Fruit fly (Drosophila melanogaster) whole organism, embryonic: Measurements from ENCODE around the gene CanB.

Source experiments
- Awh ChIP-seq: fragments of 200-800 bp; sonication (Bioruptor generic); IDR thresholded peaks from 2 replicates; pipeline ENCODE4, ENCODE4 v1.3.6; 2022; ENCODE audit warnings: missing biosample characterization, missing genetic modification characterization
- BEAF-32 ChIP-seq: fragments of 200-800 bp; sonication (Bioruptor generic); optimal IDR thresholded peaks from 3 replicates; lab custom pipeline; 2017; ENCODE audit warnings: missing biosample characterization, missing genetic modification characterization, mild to moderate bottlenecking, moderate library complexity, missing genetic modification reagents
- CG10274 ChIP-seq: fragments of 200-800 bp; sonication (Bioruptor generic); optimal IDR thresholded peaks from 3 replicates; lab custom pipeline; 2017; ENCODE audit warnings: missing biosample characterization, mild to moderate bottlenecking, missing genetic modification characterization
- CG10565 ChIP-seq: fragments of 200-800 bp; sonication (Bioruptor generic); optimal IDR thresholded peaks from 3 replicates; lab custom pipeline; 2016; ENCODE audit warnings: missing biosample characterization, mild to moderate bottlenecking, missing genetic modification characterization
- CG13296 ChIP-seq: fragments of 200-800 bp; sonication (Bioruptor generic); optimal IDR thresholded peaks from 3 replicates; lab custom pipeline; 2018; ENCODE audit warnings: missing biosample characterization, mild to moderate bottlenecking, missing genetic modification characterization
- CG13424 ChIP-seq: fragments of 200-800 bp; sonication (Bioruptor generic); optimal IDR thresholded peaks from 2 replicates; lab custom pipeline; 2019; ENCODE audit warnings: missing biosample characterization, mild to moderate bottlenecking, missing genetic modification characterization, moderate library complexity
- CG14441 ChIP-seq: fragments of 200-800 bp; sonication (Bioruptor generic); IDR thresholded peaks from 2 replicates; pipeline ENCODE4 v1.3.6; 2022; ENCODE audit warnings: missing biosample characterization, missing genetic modification characterization
- CG15011 ChIP-seq: fragments of 200-800 bp; sonication (Bioruptor generic); optimal IDR thresholded peaks from 3 replicates; lab custom pipeline; 2018; ENCODE audit warnings: missing biosample characterization, mild to moderate bottlenecking, missing genetic modification characterization
- CG15514 ChIP-seq: fragments of 200-800 bp; sonication (Bioruptor generic); optimal IDR thresholded peaks from 3 replicates; lab custom pipeline; 2017; ENCODE audit warnings: missing biosample characterization, missing genetic modification characterization, mild to moderate bottlenecking, moderate library complexity, missing genetic modification reagents
- CG16863 ChIP-seq: fragments of 200-800 bp; sonication (Bioruptor generic); optimal IDR thresholded peaks from 3 replicates; lab custom pipeline; 2016; ENCODE audit warnings: missing biosample characterization, missing genetic modification characterization
- CG18011 ChIP-seq: fragments of 200-800 bp; sonication (Bioruptor generic); optimal IDR thresholded peaks from 2 replicates; lab custom pipeline; 2017; ENCODE audit warnings: missing biosample characterization, missing genetic modification characterization, mild to moderate bottlenecking, moderate library complexity, missing genotype
- CG2889 ChIP-seq: fragments of 200-800 bp; sonication (Bioruptor generic); IDR thresholded peaks from 3 replicates; pipeline ENCODE4 v1.3.6; 2022; ENCODE audit warnings: missing biosample characterization, missing genetic modification characterization
- CG30020 ChIP-seq: fragments of 200-800 bp; optimal IDR thresholded peaks from 2 replicates; lab custom pipeline; 2019; ENCODE audit warnings: missing biosample characterization, mild to moderate bottlenecking, missing genetic modification characterization, moderate library complexity
- CG31441 ChIP-seq: fragments of 200-800 bp; sonication (Bioruptor generic); IDR thresholded peaks from 2 replicates; pipeline ENCODE4 v1.3.6; 2022; ENCODE audit warnings: missing biosample characterization, missing genetic modification characterization
- CG4730 ChIP-seq: fragments of 200-800 bp; sonication (Bioruptor generic); IDR thresholded peaks from 2 replicates; pipeline ENCODE4 v1.3.6; 2022; ENCODE audit warnings: missing biosample characterization, missing genetic modification characterization
- CG7556 ChIP-seq: fragments of 200-800 bp; sonication (Bioruptor generic); optimal IDR thresholded peaks from 2 replicates; lab custom pipeline; 2017; ENCODE audit warnings: missing biosample characterization, mild to moderate bottlenecking, missing genetic modification characterization
- CG9876 ChIP-seq: fragments of 200-800 bp; sonication (Bioruptor generic); optimal IDR thresholded peaks from 2 replicates; lab custom pipeline; 2016; ENCODE audit warnings: missing biosample characterization, missing genetic modification characterization
- CG9932 ChIP-seq: fragments of 200-800 bp; sonication (Bioruptor generic); IDR thresholded peaks from 2 replicates; pipeline ENCODE4 v1.3.6; 2022; ENCODE audit warnings: missing biosample characterization, missing genetic modification characterization
- D ChIP-seq, 2 experiments: fragments of 200-800 bp in 1 of 2; fragments of >200 bp in 1 of 2; sonication (Bioruptor generic) in 1 of 2; optimal IDR thresholded peaks; 2 replicates in 1 of 2; 3 replicates in 1 of 2; lab custom pipeline; 2017; ENCODE audit warnings: mild to moderate bottlenecking in 1 of 2, missing biosample characterization in 1 of 2, missing genetic modification characterization in 1 of 2, missing genetic modification reagents in 1 of 2
- D19A ChIP-seq: fragments of 200-800 bp; optimal IDR thresholded peaks from 3 replicates; lab custom pipeline; 2019; ENCODE audit warnings: missing biosample characterization, mild to moderate bottlenecking, missing genetic modification characterization, moderate library complexity
- Dfd ChIP-seq, 2 experiments: fragments of >200 bp; optimal IDR thresholded peaks; 2 replicates each; lab custom pipeline; 2017; ENCODE audit warnings: missing biosample characterization in 2 of 2, missing genetic modification characterization in 2 of 2
- GATAe ChIP-seq: fragments of 200-800 bp; sonication (Bioruptor generic); conservative IDR thresholded peaks from 2 replicates; pipeline ENCODE4 v1.3.6; 2022; ENCODE audit warnings: missing biosample characterization, missing genetic modification characterization
- H15 ChIP-seq: fragments of 200-800 bp; sonication (Bioruptor generic); IDR thresholded peaks from 3 replicates; pipeline ENCODE4 v1.3.6; 2022; ENCODE audit warnings: missing biosample characterization, missing genetic modification characterization
- Hr51 ChIP-seq, 2 experiments: fragments of 200-800 bp; sonication (Bioruptor generic); optimal IDR thresholded peaks; 2 replicates in 1 of 2; 3 replicates in 1 of 2; lab custom pipeline; 2016 to 2018; ENCODE audit warnings: missing biosample characterization in 2 of 2, missing genetic modification characterization in 2 of 2, mild to moderate bottlenecking in 1 of 2, moderate library complexity in 1 of 2
- Med ChIP-seq: fragments of 200-800 bp; sonication (Bioruptor generic); peaks from one replicate; lab custom pipeline; 2016; ENCODE audit warnings: missing biosample characterization, missing genetic modification characterization, mild to moderate bottlenecking, inconsistent platforms, moderate library complexity
- Nf-YA ChIP-seq: fragments of 200-800 bp; sonication (Bioruptor generic); IDR thresholded peaks from 2 replicates; pipeline ENCODE4 v1.3.6; 2022; ENCODE audit warnings: missing biosample characterization, missing genetic modification characterization
- NfI ChIP-seq: fragments of 200-800 bp; sonication (Bioruptor generic); optimal IDR thresholded peaks from 3 replicates; lab custom pipeline; 2018; ENCODE audit warnings: missing biosample characterization, mild to moderate bottlenecking, missing genetic modification characterization, moderate library complexity
- PHDP ChIP-seq: fragments of 200-800 bp; sonication (Bioruptor generic); optimal IDR thresholded peaks from 3 replicates; lab custom pipeline; 2018; ENCODE audit warnings: missing biosample characterization, mild to moderate bottlenecking, missing genetic modification characterization, moderate library complexity
- Rfx ChIP-seq: fragments of 200-800 bp; sonication (Bioruptor generic); IDR thresholded peaks from 2 replicates; pipeline ENCODE4 v1.3.6; 2022; ENCODE audit warnings: missing biosample characterization, missing genetic modification characterization
- bab2 ChIP-seq: fragments of 200-800 bp; sonication (Bioruptor generic); optimal IDR thresholded peaks from 2 replicates; lab custom pipeline; 2016; ENCODE audit warnings: missing biosample characterization, missing genetic modification characterization
- br ChIP-seq: fragments of >200 bp; optimal IDR thresholded peaks from 2 replicates; lab custom pipeline; 2017
- cg ChIP-seq: fragments of 200-800 bp; sonication (Bioruptor generic); optimal IDR thresholded peaks from 3 replicates; lab custom pipeline; 2019; ENCODE audit warnings: missing biosample characterization, mild to moderate bottlenecking, missing genetic modification characterization, moderate library complexity
- chn ChIP-seq: fragments of 200-800 bp; sonication (Bioruptor generic); optimal IDR thresholded peaks from 2 replicates; lab custom pipeline; 2016; ENCODE audit warnings: missing biosample characterization, missing genetic modification characterization
- cwo ChIP-seq: fragments of 200-800 bp; sonication (Bioruptor generic); optimal IDR thresholded peaks from 3 replicates; lab custom pipeline; 2017; ENCODE audit warnings: missing biosample characterization, missing genetic modification characterization, mild to moderate bottlenecking, moderate library complexity, missing genetic modification reagents
- dmrt99B ChIP-seq: fragments of 200-800 bp; sonication (Bioruptor generic); optimal IDR thresholded peaks from 2 replicates; lab custom pipeline; 2018; ENCODE audit warnings: missing biosample characterization, mild to moderate bottlenecking, missing genetic modification characterization, moderate library complexity
- emc ChIP-seq: fragments of 200-800 bp; sonication (Bioruptor generic); optimal IDR thresholded peaks from 2 replicates; lab custom pipeline; 2016; ENCODE audit warnings: missing biosample characterization, missing genetic modification characterization
- esg ChIP-seq: fragments of 200-800 bp; sonication (Bioruptor generic); conservative IDR thresholded peaks from 2 replicates; pipeline ENCODE4 v1.3.6; 2022; ENCODE audit warnings: missing biosample characterization, missing genetic modification characterization
- exex ChIP-seq: fragments of 200-800 bp; sonication (Bioruptor generic); optimal IDR thresholded peaks from 4 replicates; lab custom pipeline; 2018; ENCODE audit warnings: missing biosample characterization, mild to moderate bottlenecking, missing genetic modification characterization, moderate library complexity
- eyg ChIP-seq: fragments of 200-800 bp; sonication (Bioruptor generic); optimal IDR thresholded peaks from 3 replicates; lab custom pipeline; 2016; ENCODE audit warnings: missing biosample characterization, missing genetic modification characterization
- gce ChIP-seq: fragments of 200-800 bp; sonication (Bioruptor generic); IDR thresholded peaks from 3 replicates; pipeline ENCODE4 v1.3.6; 2022; ENCODE audit warnings: missing biosample characterization, missing genetic modification characterization
- gsb-n ChIP-seq: fragments of 200-800 bp; sonication (Bioruptor generic); optimal IDR thresholded peaks from 3 replicates; lab custom pipeline; 2018; ENCODE audit warnings: missing biosample characterization, mild to moderate bottlenecking, missing genetic modification characterization
- kni ChIP-seq: fragments of 200-800 bp; sonication (Bioruptor generic); optimal IDR thresholded peaks from 3 replicates; lab custom pipeline; 2017; ENCODE audit warnings: mild to moderate bottlenecking, missing biosample characterization, missing genetic modification reagents, missing genetic modification characterization
- maf-S ChIP-seq: fragments of 200-800 bp; sonication (Bioruptor generic); optimal IDR thresholded peaks from 2 replicates; lab custom pipeline; 2016; ENCODE audit warnings: missing biosample characterization, missing genetic modification characterization
- nerfin-2 ChIP-seq: fragments of 200-800 bp; sonication (Bioruptor generic); IDR thresholded peaks from 2 replicates; pipeline ENCODE4 v1.3.6; 2022; ENCODE audit warnings: missing biosample characterization, missing genetic modification characterization; ENCODE audit not compliant: partially characterized antibody
- pan ChIP-seq, 4 experiments: fragments of >200 bp in 3 of 4; fragments of 200-800 bp in 1 of 4; sonication (Bioruptor generic) in 1 of 4; optimal IDR thresholded peaks in 3 of 4; IDR thresholded peaks in 1 of 4; 2 replicates each; pipeline versions ENCODE4 v1.3.6 to Lab custom; 2017 to 2022; ENCODE audit warnings: missing biosample characterization in 2 of 4, missing genetic modification characterization in 2 of 4, mixed read lengths in 1 of 4
- pnt ChIP-seq: fragments of 200-800 bp; sonication (Bioruptor generic); optimal IDR thresholded peaks from 3 replicates; lab custom pipeline; 2016; ENCODE audit warnings: missing biosample characterization, missing genetic modification characterization
- schlank ChIP-seq: fragments of 200-800 bp; sonication (Bioruptor generic); optimal IDR thresholded peaks from 2 replicates; lab custom pipeline; 2018; ENCODE audit warnings: missing biosample characterization, mild to moderate bottlenecking, missing genetic modification characterization
- twi ChIP-seq: fragments of 200-800 bp; optimal IDR thresholded peaks from 2 replicates; lab custom pipeline; 2019; ENCODE audit warnings: missing biosample characterization, mild to moderate bottlenecking, missing genetic modification characterization, moderate library complexity
- wor ChIP-seq: fragments of 200-800 bp; sonication (Bioruptor generic); IDR thresholded peaks from 2 replicates; pipeline ENCODE4 v1.3.6; 2022; ENCODE audit warnings: missing biosample characterization, missing genetic modification characterization
- zf30C ChIP-seq: fragments of 200-800 bp; sonication (Bioruptor generic); optimal IDR thresholded peaks from 3 replicates; lab custom pipeline; 2018; ENCODE audit warnings: missing biosample characterization, mild to moderate bottlenecking, missing genetic modification characterization

CanB gene

dm6 chrX:5336722-5337121 lies 4.4 kb downstream of the CanB start (continued):
- TF ChIP-seq CG14441 (no peak), twi (no peak), pnt (GFP tag; lab: Kevin White, UChicago) (no peak), CG7556 (GFP tag; lab: Kevin White, UChicago) (peak; percentile 61), CG13424 (tag; lab: Kevin White, UChicago) (peak; percentile 52), pan (optimal IDR thresholded peaks at IDR 0.05; lab: Kevin White, UChicago) (no peak), pan (GFP tag; optimal IDR thresholded peaks at IDR 0.05 in 1 of 2, IDR thresholded peaks at IDR 0.05 in 1 of 2) (no peak), CG18011 (GFP tag; lab: Kevin White, UChicago) (no peak), Nf-YA (GFP tag; lab: Robert Waterston, UW) (no peak), CG31441 (peak; percentile 48; the same call in 1 of the 2 replicates), CG13296 (GFP tag; lab: Kevin White, UChicago) (peak; percentile 44), PHDP (tag; lab: Kevin White, UChicago) (peak; percentile 60), schlank (tag; lab: Kevin White, UChicago) (peak; percentile 37), Awh (GFP tag; lab: Robert Waterston, UW) (no peak), Hr51 (GFP tag; optimal IDR thresholded peaks at IDR 0.05; lab: Kevin White, UChicago) (peak in 1 of 2 experiments; percentile 64), dmrt99B (tag; lab: Kevin White, UChicago) (peak; percentile 61), CG15514 (GFP tag; lab: Kevin White, UChicago) (peak; percentile 27), CG9932 (peak; percentile 50), bab2 (GFP tag; lab: Kevin White, UChicago) (no peak), CG16863 (no peak), kni (GFP tag; lab: Kevin White, UChicago) (no peak), Dfd (GFP tag; optimal IDR thresholded peaks at IDR 0.05; lab: Kevin White, UChicago) (no peak), CG4730 (GFP tag; lab: Robert Waterston, UW) (no peak), Rfx (GFP tag; lab: Robert Waterston, UW) (peak; percentile 52; the same call in 1 of the 2 replicates), wor (GFP tag; lab: Robert Waterston, UW) (no peak), CG30020 (tag; lab: Kevin White, UChicago) (no peak), Med (GFP tag; lab: Kevin White, UChicago) (peak; percentile 73), CG9876 (GFP tag; lab: Kevin White, UChicago) (no peak), NfI (GFP tag; lab: Kevin White, UChicago) (peak; percentile 42), nerfin-2 (no peak), CG10565 (GFP tag; lab: Kevin White, UChicago) (no peak), esg (GFP tag; lab: Robert Waterston, UW) (no peak; the same call in 1 of the 2 replicates), eyg (no peak), D19A (tag; lab: Kevin White, UChicago) (peak; percentile 29), exex (tag; lab: Kevin White, UChicago) (peak; percentile 24), maf-S (no peak), BEAF-32 (no peak), H15 (GFP tag; lab: Robert Waterston, UW) (no peak), cwo (peak; percentile 56), cg (GFP tag; lab: Kevin White, UChicago) (peak; percentile 20), CG2889 (GFP tag; lab: Robert Waterston, UW) (no peak), zf30C (no peak), CG15011 (GFP tag; lab: Kevin White, UChicago) (peak; percentile 19), gce (GFP tag; lab: Robert Waterston, UW) (no peak), D (optimal IDR thresholded peaks at IDR 0.05; lab: Kevin White, UChicago) (no peak), D (GFP tag; optimal IDR thresholded peaks at IDR 0.05; lab: Kevin White, UChicago) (no peak), chn (no peak), GATAe (no peak), emc (GFP tag; lab: Kevin White, UChicago) (no peak), CG10274 (no peak), gsb-n (tag; lab: Kevin White, UChicago) (no peak), br (lab: Kevin White, UChicago) (no peak)
